Worm (Caenorhabditis elegans): ENCODE measurements around the gene npr-21.
"Not testable (repeated sequence)": the region's sequence is repeated elsewhere in the genome, so short reads cannot be mapped to it uniquely, and the experiment has no call there.

The npr-21 gene

ce11 chrX:17138060-17138557, 19.7 kb downstream of the npr-21 start, which contains the start of gene cnp-3:
Gene cnp-3 (minus strand): TSS chrX:17138110.
- no peak for TF ChIP-seq tab-1 (GFP tag; IDR thresholded peaks at IDR 0.05)
- TF ChIP-seq flt-1 (GFP tag; IDR thresholded peaks at IDR 0.05), result no peak
- TF ChIP-seq ztf-29 (GFP tag; IDR thresholded peaks at IDR 0.05), result no peak
- no peak for TF ChIP-seq ref-1 (GFP tag; conservative IDR thresholded peaks at IDR 0.05)
- no peak for TF ChIP-seq klf-2 (GFP tag; conservative IDR thresholded peaks at IDR 0.05)
- TF ChIP-seq med-1 (GFP tag; optimal IDR thresholded peaks at IDR 0.05; ENCODE audit: insufficient read depth), result no peak
- TF ChIP-seq T22C8.4 (GFP tag; IDR thresholded peaks at IDR 0.05), result no peak
- no peak for TF ChIP-seq ztf-23 (GFP tag; IDR thresholded peaks at IDR 0.05)
- no peak for TF ChIP-seq cog-1 (tag; optimal IDR thresholded peaks at IDR 0.05)

ce11 chrX:17135704-17136103, 22.1 kb downstream of the npr-21 start:
- TF ChIP-seq T22C8.4 (GFP tag; IDR thresholded peaks at IDR 0.05), result no peak
- no peak for TF ChIP-seq ztf-29 (GFP tag; IDR thresholded peaks at IDR 0.05)
- TF ChIP-seq ref-1 (GFP tag; conservative IDR thresholded peaks at IDR 0.05), result no peak
- TF ChIP-seq klf-2 (GFP tag; conservative IDR thresholded peaks at IDR 0.05), result no peak
- no peak for TF ChIP-seq ztf-23 (GFP tag; IDR thresholded peaks at IDR 0.05)
- TF ChIP-seq med-1 (GFP tag; optimal IDR thresholded peaks at IDR 0.05; ENCODE audit: insufficient read depth), result no peak
- no peak for TF ChIP-seq tab-1 (GFP tag; IDR thresholded peaks at IDR 0.05)
- no peak for TF ChIP-seq cog-1 (tag; optimal IDR thresholded peaks at IDR 0.05)
- TF ChIP-seq flt-1 (GFP tag; IDR thresholded peaks at IDR 0.05), result no peak

ce11 chrX:17134427-17134826, 23.3 kb downstream of the npr-21 start, which contains the start of gene K09E3.7:
Gene K09E3.7 (minus strand): TSS chrX:17134527.
- TF ChIP-seq flt-1 (GFP tag; IDR thresholded peaks at IDR 0.05) (no peak), T22C8.4 (GFP tag; IDR thresholded peaks at IDR 0.05) (no peak), ref-1 (GFP tag; conservative IDR thresholded peaks at IDR 0.05) (no peak), klf-2 (GFP tag; conservative IDR thresholded peaks at IDR 0.05) (no peak), tab-1 (GFP tag; IDR thresholded peaks at IDR 0.05) (no peak), cog-1 (tag; optimal IDR thresholded peaks at IDR 0.05) (no peak), med-1 (GFP tag; optimal IDR thresholded peaks at IDR 0.05; ENCODE audit: insufficient read depth) (no peak), ztf-23 (GFP tag; IDR thresholded peaks at IDR 0.05) (no peak), ztf-29 (GFP tag; IDR thresholded peaks at IDR 0.05) (no peak)

ce11 chrX:17117359-17117758, 40.4 kb downstream of the npr-21 start, which contains the start of gene K09E3.2:
Gene K09E3.2 (plus strand): TSS chrX:17117659.
- TF ChIP-seq ref-1 (GFP tag; conservative IDR thresholded peaks at IDR 0.05); ztf-23 (GFP tag; IDR thresholded peaks at IDR 0.05); cog-1 (tag; optimal IDR thresholded peaks at IDR 0.05): not testable (repeated sequence)

ce11 chrX:17115089-17115488, 42.7 kb downstream of the npr-21 start, which contains the start of gene lido-6:
Gene lido-6 (minus strand): TSS chrX:17115189.
- TF ChIP-seq tab-1 (GFP tag; IDR thresholded peaks at IDR 0.05) (no peak), med-1 (GFP tag; optimal IDR thresholded peaks at IDR 0.05; ENCODE audit: insufficient read depth) (no peak), T22C8.4 (GFP tag; IDR thresholded peaks at IDR 0.05) (no peak), flt-1 (GFP tag; IDR thresholded peaks at IDR 0.05) (no peak), ztf-23 (GFP tag; IDR thresholded peaks at IDR 0.05) (no peak), cog-1 (tag; optimal IDR thresholded peaks at IDR 0.05) (no peak), ref-1 (GFP tag; conservative IDR thresholded peaks at IDR 0.05) (no peak), klf-2 (GFP tag; conservative IDR thresholded peaks at IDR 0.05) (no peak), ztf-29 (GFP tag; IDR thresholded peaks at IDR 0.05) (no peak)

- TF ChIP-seq tab-1 (GFP tag; IDR thresholded peaks at IDR 0.05) (no peak), flt-1 (GFP tag; IDR thresholded peaks at IDR 0.05) (no peak), med-1 (GFP tag; optimal IDR thresholded peaks at IDR 0.05; ENCODE audit: insufficient read depth) (no peak), cog-1 (tag; optimal IDR thresholded peaks at IDR 0.05) (no peak), ref-1 (GFP tag; conservative IDR thresholded peaks at IDR 0.05) (no peak), T22C8.4 (GFP tag; IDR thresholded peaks at IDR 0.05) (no peak), ztf-23 (GFP tag; IDR thresholded peaks at IDR 0.05) (no peak), klf-2 (GFP tag; conservative IDR thresholded peaks at IDR 0.05) (no peak), ztf-29 (GFP tag; IDR thresholded peaks at IDR 0.05) (no peak)
Measured at ce11 chrX:17110555-17110954, 47.2 kb downstream of the npr-21 start, which contains the start of gene lido-5. Gene lido-5 (minus strand): TSS chrX:17110655.

- TF ChIP-seq T22C8.4 (GFP tag; IDR thresholded peaks at IDR 0.05), result no peak
- no peak for TF ChIP-seq ztf-29 (GFP tag; IDR thresholded peaks at IDR 0.05)
- TF ChIP-seq cog-1 (tag; optimal IDR thresholded peaks at IDR 0.05), result no peak
- TF ChIP-seq ztf-23 (GFP tag; IDR thresholded peaks at IDR 0.05), result no peak
- no peak for TF ChIP-seq flt-1 (GFP tag; IDR thresholded peaks at IDR 0.05)
- TF ChIP-seq klf-2 (GFP tag; conservative IDR thresholded peaks at IDR 0.05), result no peak
- TF ChIP-seq tab-1 (GFP tag; IDR thresholded peaks at IDR 0.05), result no peak
- TF ChIP-seq med-1 (GFP tag; optimal IDR thresholded peaks at IDR 0.05; ENCODE audit: insufficient read depth), result no peak
- no peak for TF ChIP-seq ref-1 (GFP tag; conservative IDR thresholded peaks at IDR 0.05)
Measured at ce11 chrX:17107670-17108069, 50.1 kb downstream of the npr-21 start, which contains the start of gene lido-4. Gene lido-4 (minus strand): TSS chrX:17107770.

Measured in whole organism, midembryonic.